Fruit fly (Drosophila melanogaster) whole organism, adult: ENCODE data around the gene Peritrophin-15a.

ENCODE experiments used
- CG7101 ChIP-seq: fragments of 200-800 bp; sonication (Bioruptor generic); optimal IDR thresholded peaks from 2 replicates; lab custom pipeline; 2018; ENCODE audit warnings: missing biosample characterization, mild to moderate bottlenecking, missing genetic modification characterization, moderate library complexity
- pad ChIP-seq: fragments of 200-800 bp; sonication (Bioruptor generic); optimal IDR thresholded peaks from 3 replicates; lab custom pipeline; 2017; ENCODE audit warnings: missing biosample characterization, missing genetic modification characterization, mild to moderate bottlenecking, moderate library complexity, missing genetic modification reagents
- tj ChIP-seq: fragments of 200-800 bp; sonication (Bioruptor generic); optimal IDR thresholded peaks from 3 replicates; lab custom pipeline; 2017; ENCODE audit warnings: missing biosample characterization, mild to moderate bottlenecking, missing genetic modification characterization, moderate library complexity

DNA sequence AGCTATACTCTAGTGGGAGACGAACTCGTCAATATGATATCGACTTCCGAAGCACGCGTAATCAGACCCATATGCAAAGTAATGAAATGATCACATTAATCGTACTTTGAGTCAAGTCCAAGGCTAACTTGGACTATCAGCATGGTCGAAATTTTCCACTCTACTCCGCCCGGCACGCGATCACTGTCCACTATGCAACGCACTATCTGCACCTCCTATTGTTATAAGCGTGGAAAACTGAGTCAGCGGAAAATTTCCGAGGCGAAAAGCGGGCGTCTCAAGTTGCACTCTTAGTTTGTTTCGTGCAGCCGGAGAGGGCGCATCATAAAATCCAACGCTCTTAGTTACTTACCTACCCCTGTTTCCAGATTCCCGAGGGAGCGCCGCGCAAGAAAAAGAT lies 10.0 kb downstream of the Peritrophin-15a start:
- TF ChIP-seq pad (GFP tag; lab: Kevin White, UChicago): no peak
- peak; percentile 91 for TF ChIP-seq tj (GFP tag; lab: Kevin White, UChicago)
- TF ChIP-seq CG7101: no peak
